Fruit fly (Drosophila melanogaster): ENCODE measurements around the gene CG32563.

dm6 chrX:17225972-17226680 lies 17.9 kb downstream of the CG32563 start:
- TF ChIP-seq CG10462 (GFP tag; optimal IDR thresholded peaks at IDR 0.05) (no peak), CG18619 (GFP tag; optimal IDR thresholded peaks at IDR 0.05) (no peak), vvl (GFP tag; IDR thresholded peaks at IDR 0.05) (no peak), sob (GFP tag; IDR thresholded peaks at IDR 0.05) (no peak), CG12391 (tag; optimal IDR thresholded peaks at IDR 0.05) (no peak), sqz (GFP tag; optimal IDR thresholded peaks at IDR 0.05) (no peak), CG12236 (GFP tag; optimal IDR thresholded peaks at IDR 0.05) (no peak), Mad (GFP tag; optimal IDR thresholded peaks at IDR 0.05) (no peak), CG11093 (GFP tag; IDR thresholded peaks at IDR 0.05) (no peak), CG15479 (GFP tag; optimal IDR thresholded peaks at IDR 0.05) (no peak), CG8089 (GFP tag; optimal IDR thresholded peaks at IDR 0.05) (no peak), rib (GFP tag; IDR thresholded peaks at IDR 0.05) (no peak), sima (GFP tag; optimal IDR thresholded peaks at IDR 0.05) (no peak), CG14014 (GFP tag; IDR thresholded peaks at IDR 0.05) (no peak)
